Fruit fly (Drosophila melanogaster) whole organism, adult: Measurements from ENCODE around the gene CG16953.

Experiments
- CG11617 ChIP-seq: fragments of 200-800 bp; sonication (Bioruptor generic); optimal IDR thresholded peaks from 2 replicates; lab custom pipeline; 2017; ENCODE audit warnings: mild to moderate bottlenecking, missing biosample characterization, missing genetic modification reagents, missing genetic modification characterization
- CG12768 ChIP-seq: fragments of 200-800 bp; sonication (Bioruptor generic); optimal IDR thresholded peaks from 2 replicates; lab custom pipeline; 2017; ENCODE audit warnings: missing biosample characterization, missing genetic modification characterization, mild to moderate bottlenecking, moderate library complexity, missing genetic modification reagents
- CG14711 ChIP-seq: fragments of 200-800 bp; sonication (Bioruptor generic); optimal IDR thresholded peaks from 2 replicates; lab custom pipeline; 2018; ENCODE audit warnings: missing biosample characterization, mild to moderate bottlenecking, missing genetic modification characterization, moderate library complexity
- CG1620 ChIP-seq: fragments of 200-800 bp; sonication (Bioruptor generic); optimal IDR thresholded peaks from 2 replicates; lab custom pipeline; 2016; ENCODE audit warnings: missing biosample characterization, missing genetic modification characterization
- CG33017 ChIP-seq: fragments of 200-800 bp; sonication (Bioruptor generic); optimal IDR thresholded peaks from 2 replicates; lab custom pipeline; 2018; ENCODE audit warnings: missing biosample characterization, mild to moderate bottlenecking, missing genetic modification characterization, moderate library complexity
- CG5204 ChIP-seq: fragments of 200-800 bp; sonication (Bioruptor generic); optimal IDR thresholded peaks from 2 replicates; lab custom pipeline; 2016; ENCODE audit warnings: missing biosample characterization, missing genetic modification characterization
- CG7045 ChIP-seq: fragments of 200-800 bp; sonication (Bioruptor generic); optimal IDR thresholded peaks from 2 replicates; lab custom pipeline; 2017; ENCODE audit warnings: missing biosample characterization, mild to moderate bottlenecking, missing genetic modification characterization
- CG7101 ChIP-seq: fragments of 200-800 bp; sonication (Bioruptor generic); optimal IDR thresholded peaks from 2 replicates; lab custom pipeline; 2018; ENCODE audit warnings: missing biosample characterization, mild to moderate bottlenecking, missing genetic modification characterization, moderate library complexity
- Clk ChIP-seq: fragments of 200-800 bp; sonication (Bioruptor generic); optimal IDR thresholded peaks from 2 replicates; lab custom pipeline; 2017; ENCODE audit warnings: missing biosample characterization, missing genetic modification characterization
- Crg-1 ChIP-seq: fragments of 200-800 bp; sonication (Bioruptor generic); optimal IDR thresholded peaks from 2 replicates; lab custom pipeline; 2016; ENCODE audit warnings: missing biosample characterization, missing genetic modification characterization
- Hr96 ChIP-seq: fragments of 200-800 bp; sonication (Bioruptor generic); optimal IDR thresholded peaks from 2 replicates; lab custom pipeline; 2016; ENCODE audit warnings: missing biosample characterization, missing genetic modification characterization
- Mnt ChIP-seq: fragments of 200-800 bp; sonication (Bioruptor generic); optimal IDR thresholded peaks from 2 replicates; lab custom pipeline; 2016; ENCODE audit warnings: missing biosample characterization, mild to moderate bottlenecking, missing genetic modification characterization
- bab1 ChIP-seq: fragments of 200-800 bp; sonication (Bioruptor generic); optimal IDR thresholded peaks from 3 replicates; lab custom pipeline; 2019; ENCODE audit warnings: missing biosample characterization, mild to moderate bottlenecking, missing genetic modification characterization, moderate library complexity
- cic ChIP-seq: fragments of 200-800 bp; sonication (Bioruptor generic); optimal IDR thresholded peaks from 2 replicates; lab custom pipeline; 2017; ENCODE audit warnings: missing biosample characterization, mild to moderate bottlenecking, missing genetic modification characterization, moderate library complexity
- cnc ChIP-seq, 2 experiments: fragments of >200 bp; optimal IDR thresholded peaks; 2 replicates each; lab custom pipeline; 2017
- kay ChIP-seq: fragments of 200-800 bp; sonication (Bioruptor generic); peaks from one replicate; lab custom pipeline; 2016; ENCODE audit warnings: missing biosample characterization, missing genetic modification characterization, borderline replicate concordance
- ovo ChIP-seq: fragments of 200-800 bp; sonication (Bioruptor generic); optimal IDR thresholded peaks from 2 replicates; lab custom pipeline; 2016; ENCODE audit warnings: missing biosample characterization, missing genetic modification characterization
- pad ChIP-seq: fragments of 200-800 bp; sonication (Bioruptor generic); optimal IDR thresholded peaks from 3 replicates; lab custom pipeline; 2017; ENCODE audit warnings: missing biosample characterization, missing genetic modification characterization, mild to moderate bottlenecking, moderate library complexity, missing genetic modification reagents
- tj ChIP-seq: fragments of 200-800 bp; sonication (Bioruptor generic); optimal IDR thresholded peaks from 3 replicates; lab custom pipeline; 2017; ENCODE audit warnings: missing biosample characterization, mild to moderate bottlenecking, missing genetic modification characterization, moderate library complexity
- toe ChIP-seq: fragments of 200-800 bp; sonication (Bioruptor generic); optimal IDR thresholded peaks from 2 replicates; lab custom pipeline; 2016; ENCODE audit warnings: missing biosample characterization, missing genetic modification characterization

Gene CG16953

DNA sequence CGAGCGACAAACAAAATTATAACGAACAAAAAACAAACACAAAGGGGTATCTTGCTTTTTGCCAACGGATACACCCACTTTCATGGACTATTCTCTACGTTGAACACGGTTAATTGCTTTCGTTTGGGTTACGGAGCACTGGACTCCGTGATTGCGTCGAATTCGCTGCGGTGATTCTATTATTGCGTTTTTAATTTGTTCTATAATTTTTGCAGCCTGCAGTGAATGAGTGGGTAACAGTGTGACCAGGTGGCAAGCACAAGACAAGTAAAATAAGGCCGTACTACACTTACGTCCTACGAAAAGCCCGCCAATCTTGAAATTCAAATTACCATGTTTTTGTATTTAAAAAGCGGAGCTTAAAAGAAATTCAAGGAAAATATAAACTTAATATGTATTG, at the start of gene CG16953:
CG16953 (minus strand) TSS at position 268 of the 400 bp plus-strand sequence.
- TF ChIP-seq Mnt (GFP tag; lab: Kevin White, UChicago) (peak; percentile 19), toe (GFP tag; lab: Kevin White, UChicago) (no peak), CG33017 (tag; lab: Kevin White, UChicago) (peak; percentile 20), bab1 (GFP tag; lab: Kevin White, UChicago) (peak; percentile 67), CG7101 (tag; lab: Kevin White, UChicago) (no peak), CG14711 (tag; lab: Kevin White, UChicago) (peak; percentile 15), cic (GFP tag; lab: Kevin White, UChicago) (peak; percentile 59)

DNA sequence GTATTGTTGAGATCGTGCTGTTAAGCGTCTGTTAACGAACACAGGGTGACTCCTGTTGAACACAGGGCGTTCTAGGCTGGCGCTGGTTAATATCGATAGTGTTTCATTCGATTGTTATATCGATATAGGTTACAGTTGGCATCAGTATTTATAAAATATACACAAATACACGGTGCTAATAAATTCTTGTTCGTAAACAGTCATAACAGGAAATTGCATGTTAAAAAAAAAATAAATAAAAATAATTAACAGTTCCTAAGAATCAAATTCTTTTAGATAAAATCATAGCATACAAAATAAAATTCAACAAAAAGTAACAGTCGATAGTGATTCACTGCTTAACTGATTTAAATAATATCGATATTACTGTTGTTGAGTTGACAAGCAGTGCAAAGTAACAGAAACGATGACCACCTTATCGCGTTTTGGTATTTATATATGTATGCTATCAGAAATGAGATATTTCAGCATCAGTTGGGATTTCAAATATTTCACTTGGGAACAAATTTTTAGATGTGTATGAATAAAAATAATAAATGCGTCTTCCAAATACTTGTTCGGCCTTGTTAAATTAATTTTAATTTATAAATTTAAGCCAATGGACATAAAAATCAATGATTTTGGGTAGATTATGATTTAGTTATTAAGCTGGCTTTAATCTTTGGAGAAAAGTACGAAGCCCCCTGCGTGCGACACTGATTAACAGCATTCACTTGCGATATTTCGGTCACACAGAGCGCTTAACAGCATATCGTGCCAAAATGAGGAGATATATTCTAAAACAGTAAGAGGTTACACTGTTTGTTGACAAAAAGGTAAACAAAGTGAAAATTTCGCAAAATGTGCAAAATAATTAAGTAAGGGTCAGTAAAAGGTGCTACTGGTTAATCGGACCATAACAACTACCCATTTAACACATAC, 49.3 kb upstream of the CG16953 start, which contains the start of the genes Pi3K92E and Lrrk:
Pi3K92E (minus strand) TSS at position 59 of the 921 bp plus-strand sequence.
Lrrk (plus strand) TSS at position 807 of the 921 bp plus-strand sequence.
- TF ChIP-seq Hr96 (GFP tag; lab: Kevin White, UChicago) (no peak), cnc (optimal IDR thresholded peaks at IDR 0.05; lab: Kevin White, UChicago) (no peak), toe (GFP tag; lab: Kevin White, UChicago) (no peak), CG5204 (no peak), CG1620 (GFP tag; lab: Kevin White, UChicago) (peak; percentile 51), bab1 (GFP tag; lab: Kevin White, UChicago) (peak; percentile 77), kay (GFP tag; lab: Kevin White, UChicago) (peak; percentile 11), tj (no peak), CG7101 (tag; lab: Kevin White, UChicago) (no peak), CG11617 (no peak), Mnt (GFP tag; lab: Kevin White, UChicago) (no peak), cic (GFP tag; lab: Kevin White, UChicago) (no peak), pad (no peak), ovo (GFP tag; lab: Kevin White, UChicago) (no peak), Clk (no peak), Crg-1 (peak; percentile 44), CG12768 (no peak), CG14711 (tag; lab: Kevin White, UChicago) (no peak), CG7045 (GFP tag; lab: Kevin White, UChicago) (no peak), CG33017 (tag; lab: Kevin White, UChicago) (no peak)

DNA sequence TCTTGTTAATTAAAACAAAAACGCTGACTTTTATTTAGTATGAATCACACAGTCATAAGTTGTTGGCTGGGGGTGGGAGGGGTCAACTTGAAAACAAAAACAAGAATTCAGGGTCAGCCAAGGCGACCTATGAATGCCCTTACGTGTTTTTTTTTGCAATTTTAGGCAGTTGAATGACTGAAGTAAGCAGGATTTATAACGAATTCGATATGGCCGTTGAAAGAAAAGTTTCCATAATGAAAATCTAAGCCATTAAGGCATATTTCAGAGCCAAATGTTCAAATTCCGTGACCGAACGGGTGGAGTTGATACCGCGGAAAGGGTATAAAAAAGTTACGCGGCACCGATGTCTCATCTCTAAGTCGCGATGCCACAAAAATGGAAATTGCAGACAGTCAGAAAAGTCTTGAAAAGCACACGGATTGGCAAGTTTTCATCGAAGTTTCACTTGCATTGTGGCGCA, 48.4 kb upstream of the CG16953 start:
- TF ChIP-seq tj (peak; percentile 75), CG12768 (peak; percentile 81), ovo (GFP tag; lab: Kevin White, UChicago) (no peak), CG5204 (no peak), CG7045 (GFP tag; lab: Kevin White, UChicago) (peak; percentile 52), CG14711 (tag; lab: Kevin White, UChicago) (no peak), Hr96 (GFP tag; lab: Kevin White, UChicago) (no peak), Clk (no peak), cnc (optimal IDR thresholded peaks at IDR 0.05; lab: Kevin White, UChicago) (no peak), cic (GFP tag; lab: Kevin White, UChicago) (peak; percentile 30), Crg-1 (no peak), pad (peak; percentile 31), kay (GFP tag; lab: Kevin White, UChicago) (peak; percentile 99), CG33017 (tag; lab: Kevin White, UChicago) (peak; percentile 77), Mnt (GFP tag; lab: Kevin White, UChicago) (peak; percentile 59), CG11617 (peak; percentile 73), CG1620 (GFP tag; lab: Kevin White, UChicago) (peak; percentile 74), CG7101 (tag; lab: Kevin White, UChicago) (peak; percentile 68), bab1 (GFP tag; lab: Kevin White, UChicago) (peak; percentile 72), toe (GFP tag; lab: Kevin White, UChicago) (no peak)

DNA sequence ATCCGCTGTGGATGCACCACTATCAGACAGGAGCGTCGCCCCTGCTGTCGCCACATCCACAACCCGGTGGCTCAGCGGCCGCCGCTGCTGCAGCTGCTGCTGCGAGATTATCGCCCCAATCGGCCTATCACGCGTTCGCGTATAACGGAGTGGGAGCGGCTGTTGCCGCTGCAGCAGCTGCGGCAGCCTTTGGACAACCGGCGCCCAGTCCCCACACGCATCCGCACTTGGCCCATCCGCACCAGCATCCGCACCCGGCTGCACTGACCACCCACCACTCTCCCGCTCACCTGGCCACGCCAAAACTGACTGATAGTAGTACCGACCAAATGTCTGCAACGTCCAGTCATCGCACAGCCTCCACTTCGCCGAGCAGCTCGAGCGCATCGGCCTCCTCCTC, 40.5 kb upstream of the CG16953 start:
- TF ChIP-seq CG5204 (no peak), Clk (no peak), toe (GFP tag; lab: Kevin White, UChicago) (no peak), bab1 (GFP tag; lab: Kevin White, UChicago) (no peak), Mnt (GFP tag; lab: Kevin White, UChicago) (no peak), ovo (GFP tag; lab: Kevin White, UChicago) (no peak), pad (no peak), CG12768 (no peak)

DNA sequence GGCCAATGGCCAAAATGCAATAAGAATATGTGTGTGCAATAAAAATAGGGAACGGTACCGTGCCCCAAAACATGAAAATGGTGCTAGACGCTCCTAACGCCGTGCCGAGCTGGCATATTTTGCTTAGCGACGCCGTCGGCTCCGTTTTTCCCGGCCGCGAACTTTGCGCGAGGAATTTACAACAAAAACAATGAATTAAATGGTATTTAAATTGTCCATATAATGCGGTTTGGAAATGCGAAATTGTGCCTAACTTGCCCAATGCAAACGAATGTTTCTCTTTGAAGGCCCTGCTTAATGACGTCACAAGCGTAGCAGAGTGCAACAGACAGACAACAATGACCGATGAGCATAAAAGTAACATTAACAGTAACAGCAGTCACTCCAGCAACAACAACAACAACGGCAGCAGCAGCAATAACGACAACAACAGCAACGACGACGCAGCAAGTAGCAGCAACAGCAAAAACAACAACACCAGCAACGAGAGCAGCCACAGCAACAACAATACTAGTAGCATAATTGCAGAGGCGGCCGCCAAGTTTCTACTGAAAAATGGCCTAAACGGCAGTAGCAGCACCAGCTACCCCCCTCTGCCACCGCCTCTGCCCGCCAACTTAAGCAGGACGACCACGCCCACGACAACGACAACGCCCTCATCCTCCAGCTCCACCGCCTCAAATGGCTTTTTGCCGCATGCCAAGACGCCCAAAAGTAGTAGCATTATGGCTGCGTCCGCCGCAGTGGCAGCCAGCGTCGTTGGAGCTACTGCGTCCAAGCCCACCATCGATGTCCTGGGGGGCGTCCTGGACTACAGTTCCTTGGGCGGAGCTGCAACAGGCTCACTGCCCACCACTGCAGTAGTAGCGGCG, 36.9 kb upstream of the CG16953 start:
- TF ChIP-seq cnc (optimal IDR thresholded peaks at IDR 0.05; lab: Kevin White, UChicago) (no peak), toe (GFP tag; lab: Kevin White, UChicago) (no peak), ovo (GFP tag; lab: Kevin White, UChicago) (no peak)
